Fruit fly (Drosophila melanogaster): Measurements from ENCODE around the gene MKP-4.

The MKP-4 gene

dm6 chrX:19645873-19646541 is 23.1 kb downstream of the MKP-4 start, which contains the start of gene Arp10 (continued):
- peak; percentile 58 for TF ChIP-seq zf30C (GFP tag; optimal IDR thresholded peaks at IDR 0.05)
- TF ChIP-seq CG3281 (GFP tag; optimal IDR thresholded peaks at IDR 0.05) = no peak
- no peak for TF ChIP-seq CG12236 (GFP tag; optimal IDR thresholded peaks at IDR 0.05)
- TF ChIP-seq YL-1 (GFP tag; optimal IDR thresholded peaks at IDR 0.05) = peak; percentile 18
- no peak for TF ChIP-seq pho (GFP tag; optimal IDR thresholded peaks at IDR 0.05)
- TF ChIP-seq lilli (GFP tag; optimal IDR thresholded peaks at IDR 0.05) = peak; percentile 12
- TF ChIP-seq Sry-δ (GFP tag; optimal IDR thresholded peaks at IDR 0.05) = peak; percentile 57
- TF ChIP-seq Dfd (GFP tag; optimal IDR thresholded peaks at IDR 0.05) = peak in 1 of 2 experiments; percentile 22
- TF ChIP-seq CG12391 (tag; optimal IDR thresholded peaks at IDR 0.05) = peak; percentile 33
- TF ChIP-seq cas (GFP tag; IDR thresholded peaks at IDR 0.05) = no peak
- TF ChIP-seq CG3995 (GFP tag; optimal IDR thresholded peaks at IDR 0.05) = peak; percentile 75
- TF ChIP-seq Pdp1 (GFP tag; optimal IDR thresholded peaks at IDR 0.05) = peak; percentile 23 to 27
- peak; percentile 25 for TF ChIP-seq nmo (GFP tag; optimal IDR thresholded peaks at IDR 0.05)
- peak; percentile 44 for TF ChIP-seq CG17186 (GFP tag; optimal IDR thresholded peaks at IDR 0.05)
- no peak for TF ChIP-seq Sox100B (GFP tag; optimal IDR thresholded peaks at IDR 0.05)
- TF ChIP-seq hbn (GFP tag; IDR thresholded peaks at IDR 0.05; ENCODE audit: partially characterized antibody) = 0 out of 2 replicates have a peak, but pooled peaks have one; percentile 31
- TF ChIP-seq MTF-1 (GFP tag; optimal IDR thresholded peaks at IDR 0.05; ENCODE audit: borderline replicate concordance) = no peak
- TF ChIP-seq HmgZ (tag; optimal IDR thresholded peaks at IDR 0.05) = peak; percentile 50
- TF ChIP-seq Awh (GFP tag; IDR thresholded peaks at IDR 0.05) = no peak
- TF ChIP-seq Scr (GFP tag; IDR thresholded peaks at IDR 0.05; ENCODE audit: partially characterized antibody) = peak; percentile 51
- no peak for TF ChIP-seq CG8388 (GFP tag; optimal IDR thresholded peaks at IDR 0.05)
- TF ChIP-seq Med (GFP tag) = peak; percentile 57
- no peak for TF ChIP-seq sd (tag; optimal IDR thresholded peaks at IDR 0.05)
- peak; percentile 26 for TF ChIP-seq CG10267 (tag; optimal IDR thresholded peaks at IDR 0.05)
- peak; percentile 42 for TF ChIP-seq CG8290 (GFP tag; optimal IDR thresholded peaks at IDR 0.05)
- no peak for TF ChIP-seq CG8290 (tag; optimal IDR thresholded peaks at IDR 0.05)
- TF ChIP-seq CG5180 (GFP tag; optimal IDR thresholded peaks at IDR 0.05) = no peak
- TF ChIP-seq Sry-β (GFP tag; optimal IDR thresholded peaks at IDR 0.05) = peak; percentile 48
- peak; percentile 22 for TF ChIP-seq Hsf (GFP tag; optimal IDR thresholded peaks at IDR 0.05)
- TF ChIP-seq CG9932 (GFP tag; IDR thresholded peaks at IDR 0.05) = peak; percentile 37; the same call in 1 of the 2 replicates
- 0 out of 3 replicates have a peak, but pooled peaks have one; percentile 35 for TF ChIP-seq CG17361 (GFP tag; IDR thresholded peaks at IDR 0.05)
- no peak for TF ChIP-seq CG15269 (tag; optimal IDR thresholded peaks at IDR 0.05)
- TF ChIP-seq bab2 (GFP tag; optimal IDR thresholded peaks at IDR 0.05) = peak; percentile 23
- TF ChIP-seq CG1024 (GFP tag; IDR thresholded peaks at IDR 0.05) = peak; percentile 55; the same call in 1 of the 2 replicates
- no peak for TF ChIP-seq kah (GFP tag; optimal IDR thresholded peaks at IDR 0.05)
- TF ChIP-seq sna (GFP tag; IDR thresholded peaks at IDR 0.05; ENCODE audit: partially characterized antibody) = no peak
- no peak for TF ChIP-seq CG5953 (GFP tag; IDR thresholded peaks at IDR 0.05)
- TF ChIP-seq ase (GFP tag; IDR thresholded peaks at IDR 0.05) = no peak
- no peak for TF ChIP-seq CG9609 (GFP tag; optimal IDR thresholded peaks at IDR 0.05)
- no peak for TF ChIP-seq B-H2 (GFP tag; optimal IDR thresholded peaks at IDR 0.05)
- TF ChIP-seq Dp (GFP tag; optimal IDR thresholded peaks at IDR 0.05) = peak; percentile 57
- peak; percentile 64 for TF ChIP-seq CG1603 (tag; optimal IDR thresholded peaks at IDR 0.05)
- no peak for TF ChIP-seq Six4 (GFP tag; optimal IDR thresholded peaks at IDR 0.05)
- peak; percentile 59; the same call in 3 of the 4 replicates for TF ChIP-seq Dll (GFP tag; IDR thresholded peaks at IDR 0.05; ENCODE audit: partially characterized antibody)
- TF ChIP-seq dm (GFP tag; optimal IDR thresholded peaks at IDR 0.05) = no peak
- peak; percentile 47 for TF ChIP-seq CG12659 (GFP tag; optimal IDR thresholded peaks at IDR 0.05)
- no peak for TF ChIP-seq lov (optimal IDR thresholded peaks at IDR 0.05)
- TF ChIP-seq lov (GFP tag; IDR thresholded peaks at IDR 0.05) = no peak
- no peak for TF ChIP-seq odd (GFP tag; optimal IDR thresholded peaks at IDR 0.05)

Measured in whole organism, embryonic.